Fruit fly (Drosophila melanogaster) whole organism: ENCODE results near the gene Gdi.

ENCODE experiments used
- CG8478 ChIP-seq: fragments of >200 bp; optimal IDR thresholded peaks from 2 replicates; lab custom pipeline; 2018; ENCODE audit warnings: inconsistent platforms
- Dll ChIP-seq: fragments of >200 bp; optimal IDR thresholded peaks from 2 replicates; lab custom pipeline; 2017
- pan ChIP-seq: fragments of >200 bp; optimal IDR thresholded peaks from 2 replicates; lab custom pipeline; 2017
- psq ChIP-seq: fragments of >200 bp; optimal IDR thresholded peaks from 2 replicates; lab custom pipeline; 2017
- usp ChIP-seq: fragments of >200 bp; optimal IDR thresholded peaks from 2 replicates; lab custom pipeline; 2017; ENCODE audit warnings: missing biosample characterization, missing genetic modification characterization, mixed read lengths

- TF ChIP-seq Dll (lab: Kevin White, UChicago) (no peak), psq (no peak), usp (GFP tag; lab: Kevin White, UChicago) (no peak), CG8478 (lab: Kevin White, UChicago) (no peak), pan (lab: Kevin White, UChicago) (no peak)
Measured at dm6 chr2L:9460092-9460473, 34.6 kb downstream of the Gdi start.
